Worm (Caenorhabditis elegans): Measurements from ENCODE around the gene srbc-82.

Gene srbc-82

DNA sequence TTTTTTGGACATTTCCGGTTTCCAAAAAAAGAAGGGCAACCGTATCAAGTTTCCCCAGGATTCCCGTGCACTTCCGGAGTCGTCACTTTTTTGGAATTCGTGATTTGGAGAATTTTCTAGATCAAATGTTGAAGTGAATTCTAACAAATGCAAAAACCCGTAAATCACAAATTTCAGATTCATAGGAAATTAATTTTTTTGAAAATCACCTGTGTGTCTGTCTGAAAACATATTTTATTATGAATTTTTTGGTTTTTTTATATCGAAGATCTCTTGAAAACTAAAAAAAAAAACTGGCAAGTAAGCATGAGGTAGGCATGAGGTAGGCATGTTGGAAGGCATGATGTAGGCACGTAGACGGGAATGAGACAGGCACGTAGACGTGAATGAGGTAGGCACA is 49.7 kb downstream of the srbc-82 start:
- no peak for TF ChIP-seq T22C8.4 (GFP tag; IDR thresholded peaks at IDR 0.05)
- no peak for TF ChIP-seq ztf-29 (GFP tag; IDR thresholded peaks at IDR 0.05)
- no peak for TF ChIP-seq ref-1 (GFP tag; conservative IDR thresholded peaks at IDR 0.05)
- no peak for TF ChIP-seq klf-2 (GFP tag; conservative IDR thresholded peaks at IDR 0.05)
- no peak for TF ChIP-seq med-1 (GFP tag; optimal IDR thresholded peaks at IDR 0.05; ENCODE audit: insufficient read depth)
- no peak for TF ChIP-seq cog-1 (tag; optimal IDR thresholded peaks at IDR 0.05)
- no peak for TF ChIP-seq ztf-23 (GFP tag; IDR thresholded peaks at IDR 0.05)
- TF ChIP-seq flt-1 (GFP tag; IDR thresholded peaks at IDR 0.05), result no peak
- no peak for TF ChIP-seq tab-1 (GFP tag; IDR thresholded peaks at IDR 0.05)

ce11 chrV:16350775-16351378 is 50.5 kb downstream of the srbc-82 start:
- TF ChIP-seq ref-1 (GFP tag; conservative IDR thresholded peaks at IDR 0.05) (no peak), klf-2 (GFP tag; conservative IDR thresholded peaks at IDR 0.05) (no peak), cog-1 (tag; optimal IDR thresholded peaks at IDR 0.05) (no peak), T22C8.4 (GFP tag; IDR thresholded peaks at IDR 0.05) (no peak), tab-1 (GFP tag; IDR thresholded peaks at IDR 0.05) (no peak), ztf-23 (GFP tag; IDR thresholded peaks at IDR 0.05) (no peak), flt-1 (GFP tag; IDR thresholded peaks at IDR 0.05) (no peak), ztf-29 (GFP tag; IDR thresholded peaks at IDR 0.05) (no peak), med-1 (GFP tag; optimal IDR thresholded peaks at IDR 0.05; ENCODE audit: insufficient read depth) (no peak)
